Fruit fly (Drosophila melanogaster): ENCODE results near the gene Spn77Bb.

DNA sequence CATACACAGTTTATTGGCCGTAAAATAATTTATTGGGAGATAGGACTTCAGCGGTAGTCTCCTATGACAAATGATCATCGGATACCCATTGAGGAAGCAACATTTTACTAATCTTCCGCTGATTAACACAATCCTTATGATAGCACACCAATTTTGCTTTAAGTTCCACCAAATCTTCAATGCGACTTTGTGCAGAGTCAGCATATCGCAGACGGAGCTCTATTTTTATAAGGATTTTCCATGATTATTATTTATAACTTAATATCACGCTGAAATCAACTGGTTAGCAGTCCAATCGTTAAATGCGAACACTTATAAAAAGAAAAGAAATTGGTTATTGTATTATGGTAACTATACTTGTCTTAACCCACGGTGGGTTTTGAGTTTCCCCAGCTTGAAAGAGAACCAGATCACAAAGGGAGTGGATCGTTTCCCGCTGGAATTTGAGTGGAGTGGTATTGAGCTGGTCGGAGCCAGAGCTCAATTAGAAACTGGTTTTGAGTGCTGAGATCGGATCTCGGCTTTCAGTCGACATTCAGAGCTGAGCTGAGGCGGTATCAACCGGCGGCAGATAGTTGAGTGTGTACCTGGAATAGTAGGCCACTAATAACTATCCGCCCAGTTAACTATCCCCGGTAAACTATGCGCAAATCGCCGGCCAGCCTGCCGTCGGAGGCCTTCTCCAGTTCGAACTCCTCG is 46.1 kb downstream of the Spn77Bb start, which contains the start of the genes Toll-9 and in:
- TF ChIP-seq psq (optimal IDR thresholded peaks at IDR 0.05) (no peak), h (optimal IDR thresholded peaks at IDR 0.05) (no peak), Myc (optimal IDR thresholded peaks at IDR 0.05) (no peak), ttk (optimal IDR thresholded peaks at IDR 0.05) (no peak), insv (optimal IDR thresholded peaks at IDR 0.05) (no peak), Sin3A (optimal IDR thresholded peaks at IDR 0.05) (no peak)
